Fruit fly (Drosophila melanogaster): ENCODE measurements around the gene msi.
A peak's percentile ranks its signal among the peaks of the same experiment; 100 is the strongest.

Gene msi

DNA sequence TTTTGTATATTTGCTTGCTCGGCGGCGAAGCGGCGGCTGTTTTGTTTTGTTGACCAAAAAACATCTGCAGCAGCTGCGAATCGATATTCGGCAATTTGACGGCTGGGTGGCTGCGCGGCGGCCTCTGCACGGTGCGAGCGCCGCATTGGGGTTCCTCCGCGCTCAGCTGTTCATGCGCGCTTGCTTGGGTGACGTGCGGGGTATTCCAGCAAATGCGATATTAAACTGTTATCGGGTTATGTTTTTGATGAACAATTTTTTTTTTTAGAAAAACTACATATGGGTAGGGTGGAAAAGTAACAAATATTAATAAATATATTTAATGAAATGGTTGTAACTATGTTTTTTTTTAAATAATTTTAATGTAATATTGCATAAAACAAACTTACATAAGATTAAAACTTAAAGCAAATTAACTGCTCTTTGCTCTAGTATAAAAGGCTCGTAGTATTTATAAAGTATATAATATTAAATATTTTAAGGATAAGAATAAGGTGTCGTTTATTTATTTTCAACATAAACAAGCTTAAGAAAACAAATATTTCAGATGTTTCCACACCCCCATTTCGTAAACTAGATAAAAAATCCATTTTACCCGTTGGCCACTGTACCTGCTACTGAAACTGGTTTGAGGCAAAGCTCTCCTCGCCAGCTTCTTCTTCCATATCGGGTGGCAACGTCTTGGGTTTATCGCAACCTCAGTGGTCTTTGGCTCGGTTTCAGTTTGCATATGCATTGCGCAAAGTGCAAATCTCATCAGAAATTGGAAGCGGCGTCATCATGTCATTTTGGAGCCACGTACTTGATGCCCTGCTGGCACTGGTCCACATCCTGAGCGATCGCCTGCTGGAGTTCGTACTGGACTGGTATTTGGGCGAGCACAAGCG is 24.9 kb upstream of the msi start, which contains the start of the genes Gnpat and CG5112 (continued):
- TF ChIP-seq CG10366 (GFP tag; IDR thresholded peaks at IDR 0.05) (peak; percentile 73), Oli (tag; optimal IDR thresholded peaks at IDR 0.05) (no peak), CG31441 (GFP tag; IDR thresholded peaks at IDR 0.05) (0 out of 2 replicates have a peak, but pooled peaks have one; percentile 40), kah (GFP tag; optimal IDR thresholded peaks at IDR 0.05) (peak; percentile 11), CG12155 (GFP tag; optimal IDR thresholded peaks at IDR 0.05) (peak; percentile 11), CG9437 (GFP tag; optimal IDR thresholded peaks at IDR 0.05) (peak; percentile 0), MTF-1 (GFP tag; optimal IDR thresholded peaks at IDR 0.05; ENCODE audit: borderline replicate concordance) (peak; percentile 43), usp (GFP tag; optimal IDR thresholded peaks at IDR 0.05) (no peak), lilli (GFP tag; optimal IDR thresholded peaks at IDR 0.05) (peak; percentile 62), CG9797 (GFP tag; optimal IDR thresholded peaks at IDR 0.05) (peak; percentile 1), CG6689 (GFP tag; IDR thresholded peaks at IDR 0.05) (0 out of 2 replicates have a peak, but pooled peaks have one; percentile 12), Drgx (GFP tag; IDR thresholded peaks at IDR 0.05) (no peak; the same call in 1 of the 2 replicates), ato (GFP tag; IDR thresholded peaks at IDR 0.05; ENCODE audit: partially characterized antibody) (peak; percentile 76), ind (GFP tag; optimal IDR thresholded peaks at IDR 0.05) (peak; percentile 55), Aef1 (GFP tag; IDR thresholded peaks at IDR 0.05) (peak; percentile 65), sima (GFP tag; optimal IDR thresholded peaks at IDR 0.05) (no peak), pb (GFP tag; optimal IDR thresholded peaks at IDR 0.05) (peak; percentile 58), fd102C (GFP tag; optimal IDR thresholded peaks at IDR 0.05) (no peak), eve (GFP tag; optimal IDR thresholded peaks at IDR 0.05) (no peak), Ets65A (GFP tag) (peak; percentile 96), CG12391 (tag; optimal IDR thresholded peaks at IDR 0.05) (peak; percentile 69), CG2712 (tag; optimal IDR thresholded peaks at IDR 0.05) (peak; percentile 67), gce (GFP tag; IDR thresholded peaks at IDR 0.05) (peak; percentile 38; the same call in 1 of the 3 replicates), CG17568 (GFP tag; optimal IDR thresholded peaks at IDR 0.05) (no peak), grn (GFP tag; optimal IDR thresholded peaks at IDR 0.05) (no peak), Dll (GFP tag; IDR thresholded peaks at IDR 0.05; ENCODE audit: partially characterized antibody) (peak; percentile 69; the same call in 3 of the 4 replicates), CG4820 (GFP tag; optimal IDR thresholded peaks at IDR 0.05) (peak; percentile 27), lola (GFP tag; optimal IDR thresholded peaks at IDR 0.05) (peak in 1 of 3 experiments; percentile 64), Neu2 (GFP tag; optimal IDR thresholded peaks at IDR 0.05; ENCODE audit: borderline replicate concordance) (no peak), Dp (GFP tag; optimal IDR thresholded peaks at IDR 0.05) (peak; percentile 13), bowl (GFP tag; IDR thresholded peaks at IDR 0.05) (peak; percentile 50), Atf-2 (GFP tag; optimal IDR thresholded peaks at IDR 0.05) (no peak), CG12104 (GFP tag; optimal IDR thresholded peaks at IDR 0.05) (peak; percentile 35), nerfin-2 (GFP tag; IDR thresholded peaks at IDR 0.05; ENCODE audit: partially characterized antibody) (peak; percentile 71), Hand (GFP tag; optimal IDR thresholded peaks at IDR 0.05) (no peak), pzg (GFP tag; optimal IDR thresholded peaks at IDR 0.05) (peak; percentile 72), prd (optimal IDR thresholded peaks at IDR 0.05) (no peak), prd (GFP tag; IDR thresholded peaks at IDR 0.05) (peak; percentile 79), mld (GFP tag; IDR thresholded peaks at IDR 0.05; ENCODE audit: partially characterized antibody) (peak; percentile 41; the same call in 1 of the 3 replicates), Jarid2 (GFP tag; optimal IDR thresholded peaks at IDR 0.05) (no peak), gsb-n (tag; optimal IDR thresholded peaks at IDR 0.05) (peak; percentile 20), tx (GFP tag; optimal IDR thresholded peaks at IDR 0.05) (peak; percentile 25), B-H2 (GFP tag; optimal IDR thresholded peaks at IDR 0.05) (peak; percentile 83), CG9932 (GFP tag; IDR thresholded peaks at IDR 0.05) (peak; percentile 90), CG18476 (GFP tag; optimal IDR thresholded peaks at IDR 0.05) (peak; percentile 33), sna (GFP tag; IDR thresholded peaks at IDR 0.05; ENCODE audit: partially characterized antibody) (peak; percentile 47), wor (GFP tag; IDR thresholded peaks at IDR 0.05) (no peak; the same call in 1 of the 2 replicates), Ssrp (tag; optimal IDR thresholded peaks at IDR 0.05) (peak; percentile 45)
